Fruit fly (Drosophila melanogaster): ENCODE measurements around the gene Cnot4.
A peak's percentile ranks its signal among the peaks of the same experiment; 100 is the strongest.

DNA sequence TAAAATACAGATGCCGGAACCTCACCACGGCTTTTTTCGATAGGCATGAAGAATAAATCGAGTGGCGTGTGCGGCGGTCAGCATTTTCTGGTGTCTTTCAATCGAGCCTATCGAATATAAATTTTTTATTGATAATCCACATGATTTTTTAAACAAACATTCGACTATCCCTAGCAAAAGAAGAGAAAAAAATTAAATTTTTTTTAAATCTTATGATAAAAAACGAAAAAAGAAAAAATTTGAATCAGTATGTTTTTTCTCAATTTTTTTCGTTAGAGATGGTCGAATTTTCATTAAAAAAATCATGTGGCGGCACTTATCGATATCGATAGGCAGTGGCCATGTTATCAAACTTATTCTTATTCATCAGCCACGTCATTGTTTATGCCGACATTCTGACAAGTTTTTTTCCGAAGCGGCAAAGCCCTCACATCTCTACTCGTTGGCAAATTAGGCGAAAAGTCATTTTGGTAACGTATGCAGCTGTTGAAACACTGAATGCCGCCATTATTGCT, 30.1 kb downstream of the Cnot4 start, which contains the start of the genes SmB and KdelR:
- TF ChIP-seq Ets21C (GFP tag; optimal IDR thresholded peaks at IDR 0.05): no peak
- no peak for TF ChIP-seq CG8119 (GFP tag; IDR thresholded peaks at IDR 0.05)
- no peak for TF ChIP-seq ss (GFP tag; optimal IDR thresholded peaks at IDR 0.05)
- peak; percentile 26 for TF ChIP-seq Eip78C (GFP tag)
- TF ChIP-seq CG16779 (tag; optimal IDR thresholded peaks at IDR 0.05): no peak
- no peak for TF ChIP-seq CG10669 (GFP tag; optimal IDR thresholded peaks at IDR 0.05)
- TF ChIP-seq Blimp-1 (GFP tag; optimal IDR thresholded peaks at IDR 0.05): no peak
- no peak for TF ChIP-seq Eip93F (GFP tag; optimal IDR thresholded peaks at IDR 0.05)
- TF ChIP-seq svp (GFP tag): no peak
- TF ChIP-seq CG31627 (GFP tag; optimal IDR thresholded peaks at IDR 0.05): no peak
- no peak for TF ChIP-seq CG8319 (GFP tag; optimal IDR thresholded peaks at IDR 0.05)
- no peak for TF ChIP-seq fd85E (GFP tag; optimal IDR thresholded peaks at IDR 0.05)
- no peak for TF ChIP-seq fd59A (GFP tag; optimal IDR thresholded peaks at IDR 0.05)
- no peak for TF ChIP-seq CG6792 (GFP tag; optimal IDR thresholded peaks at IDR 0.05)

Data from whole organism, prepupa.